Fruit fly (Drosophila melanogaster) whole organism, embryonic: ENCODE data around the gene Zir.

Experiments used
- CG9215 ChIP-seq: fragments of 200-800 bp; sonication (Bioruptor generic); IDR thresholded peaks from 2 replicates; pipeline ENCODE4 v1.3.6; 2022; ENCODE audit warnings: missing biosample characterization, missing genetic modification characterization
- Stat92E ChIP-seq, 3 experiments: fragments of >200 bp in 2 of 3; fragments of 200-800 bp in 1 of 3; sonication (Bioruptor generic) in 1 of 3; optimal IDR thresholded peaks; 2 replicates each; lab custom pipeline; 2017 to 2019; ENCODE audit warnings: missing biosample characterization in 3 of 3, missing genetic modification characterization in 3 of 3, mild to moderate bottlenecking in 1 of 3, moderate library complexity in 1 of 3
- chif ChIP-seq, 2 experiments: fragments of 200-800 bp; sonication (Bioruptor generic); optimal IDR thresholded peaks; 3 replicates each; lab custom pipeline; 2016; ENCODE audit warnings: missing biosample characterization in 2 of 2, missing genetic modification characterization in 2 of 2
- h ChIP-seq: fragments of >200 bp; optimal IDR thresholded peaks from 2 replicates; lab custom pipeline; 2017
- lola ChIP-seq, 3 experiments: fragments of >200 bp in 2 of 3; fragments of 200-800 bp in 1 of 3; sonication (Bioruptor generic) in 1 of 3; optimal IDR thresholded peaks; 2 replicates each; lab custom pipeline; 2017 to 2019; ENCODE audit warnings: missing biosample characterization in 3 of 3, missing genetic modification characterization in 3 of 3, mild to moderate bottlenecking in 1 of 3, moderate library complexity in 1 of 3
- zfh1 ChIP-seq: fragments of 200-800 bp; sonication (Bioruptor generic); IDR thresholded peaks from 3 replicates; pipeline ENCODE4 v1.3.6; 2022; ENCODE audit warnings: missing biosample characterization, missing genetic modification characterization

DNA sequence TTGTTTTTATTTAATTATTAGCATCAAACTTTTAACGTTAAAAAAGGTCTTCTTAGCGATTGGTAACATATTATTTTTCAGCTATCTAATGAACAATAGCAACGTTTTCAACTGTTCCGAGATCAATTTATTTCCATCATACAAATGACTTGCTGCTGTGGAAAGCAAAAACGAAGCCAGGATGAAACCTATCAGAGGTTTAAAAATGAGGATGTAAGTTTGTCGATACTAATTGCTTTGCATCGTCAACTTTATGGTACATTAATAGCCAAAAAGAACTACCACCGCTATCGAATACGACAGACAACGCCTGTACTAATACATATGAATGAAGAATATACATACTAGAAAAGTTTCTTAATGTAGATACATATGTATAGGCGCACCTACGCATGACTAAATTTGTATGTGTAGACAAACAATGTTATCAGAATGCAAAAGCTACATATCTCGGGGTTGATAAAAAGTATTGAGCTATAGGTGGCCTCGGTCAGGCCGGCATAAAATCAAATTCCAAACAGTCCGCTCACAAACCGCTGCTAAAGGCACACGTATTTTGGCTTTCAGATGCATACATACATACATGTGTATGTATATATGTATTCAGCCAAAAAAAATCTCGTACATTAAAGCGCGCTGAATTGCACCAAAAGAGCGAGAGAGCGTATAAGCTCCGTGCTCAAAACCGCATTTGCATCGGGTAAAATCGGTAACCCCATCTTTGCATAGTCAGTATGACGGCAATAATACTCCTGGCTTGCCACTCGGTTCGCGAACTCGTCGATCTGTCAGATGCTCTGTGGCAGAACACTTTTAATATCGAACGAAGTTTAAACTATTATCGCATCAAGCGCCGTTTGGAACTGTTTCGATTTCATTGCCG, 22.4 kb upstream of the Zir start:
- TF ChIP-seq h (lab: Kevin White, UChicago) (no peak), lola (GFP tag; optimal IDR thresholded peaks at IDR 0.05; lab: Kevin White, UChicago) (peak in 1 of 3 experiments; percentile 29), zfh1 (no peak), CG9215 (GFP tag; lab: Robert Waterston, UW) (no peak), Stat92E (GFP tag; optimal IDR thresholded peaks at IDR 0.05; lab: Kevin White, UChicago) (no peak), chif (GFP tag; optimal IDR thresholded peaks at IDR 0.05; lab: Kevin White, UChicago) (no peak)
